Worm (Caenorhabditis elegans): ENCODE measurements around the gene Y62H9A.13.

- TF ChIP-seq ceh-14 (tag; optimal IDR thresholded peaks at IDR 0.05) (no peak), ceh-19 (GFP tag; optimal IDR thresholded peaks at IDR 0.05) (no peak), ceh-24 (tag; optimal IDR thresholded peaks at IDR 0.05) (no peak), sox-4 (tag; optimal IDR thresholded peaks at IDR 0.05) (no peak), ama-1 (optimal IDR thresholded peaks at IDR 0.05) (no peak), unc-86 (tag; optimal IDR thresholded peaks at IDR 0.05) (no peak)
Observed at ce11 chrX:11907263-11907662, 9.5 kb upstream of the Y62H9A.13 start, which contains the start of gene Y62H9A.11.

Measured in whole organism, late embryonic.